Worm (Caenorhabditis elegans) whole organism, L3 larva: ENCODE data around the gene ckk-1.

Source experiments
- R02D3.7 ChIP-seq: fragments of 150-350 bp; optimal IDR thresholded peaks from 2 replicates; lab custom pipeline; 2014; ENCODE audit warnings: missing biosample characterization, missing genetic modification characterization
- ZK546.5 ChIP-seq: sonication (generic microtip); optimal IDR thresholded peaks from 2 replicates; lab custom pipeline; 2017; ENCODE audit warnings: missing biosample characterization, missing genetic modification characterization
- aly-2 ChIP-seq: fragments of 150-350 bp; optimal IDR thresholded peaks from 2 replicates; lab custom pipeline; 2014; ENCODE audit warnings: missing biosample characterization, missing genetic modification characterization
- ama-1 ChIP-seq: fragments of 150-350 bp; optimal IDR thresholded peaks from 2 replicates; lab custom pipeline; 2018
- ceh-16 ChIP-seq: sonication (generic microtip); optimal IDR thresholded peaks from 2 replicates; lab custom pipeline; 2017; ENCODE audit warnings: missing biosample characterization, missing genetic modification characterization
- ceh-28 ChIP-seq: fragments of 150-350 bp; optimal IDR thresholded peaks from 2 replicates; lab custom pipeline; 2014; ENCODE audit warnings: missing biosample characterization, missing genetic modification reagents, missing genetic modification characterization
- ceh-82 ChIP-seq: fragments of 150-350 bp; optimal IDR thresholded peaks from 2 replicates; lab custom pipeline; 2014; ENCODE audit warnings: missing biosample characterization, missing genetic modification characterization
- ceh-9 ChIP-seq: sonication (generic microtip); optimal IDR thresholded peaks from 2 replicates; lab custom pipeline; 2018; ENCODE audit warnings: missing biosample characterization, missing genetic modification characterization
- daf-12 ChIP-seq: fragments of 150-350 bp; optimal IDR thresholded peaks from 2 replicates; lab custom pipeline; 2014; ENCODE audit warnings: missing biosample characterization, missing genetic modification reagents, missing genetic modification characterization
- egl-27 ChIP-seq: sonication (generic microtip); optimal IDR thresholded peaks from 4 replicates; lab custom pipeline; 2017; ENCODE audit warnings: missing biosample characterization, missing genetic modification reagents, missing genetic modification characterization
- egl-5 ChIP-seq: fragments of 150-350 bp; optimal IDR thresholded peaks from 2 replicates; lab custom pipeline; 2017; ENCODE audit warnings: missing biosample characterization, missing genetic modification reagents, missing genetic modification characterization, inconsistent platforms
- elt-1 ChIP-seq: fragments of 150-350 bp; optimal IDR thresholded peaks from 2 replicates; lab custom pipeline; 2014; ENCODE audit warnings: missing biosample characterization, missing genetic modification characterization
- elt-2 ChIP-seq: sonication (generic microtip); optimal IDR thresholded peaks from 2 replicates; lab custom pipeline; 2016; ENCODE audit warnings: missing genetic modification reagents, mild to moderate bottlenecking, missing genetic modification characterization, missing compliant biosample characterization
- elt-3 ChIP-seq, 3 experiments: fragments of 150-350 bp in 1 of 3; sonication (generic microtip) in 2 of 3; optimal IDR thresholded peaks; 2 replicates in 2 of 3; 4 replicates in 1 of 3; lab custom pipeline; 2014 to 2017; ENCODE audit warnings: missing biosample characterization in 3 of 3, missing genetic modification characterization in 3 of 3
- eor-1 ChIP-seq, 2 experiments: fragments of 150-350 bp; optimal IDR thresholded peaks; 2 replicates each; lab custom pipeline; 2014 to 2018; ENCODE audit warnings: missing biosample characterization in 2 of 2, missing genetic modification characterization in 2 of 2
- fkh-10 ChIP-seq: sonication (generic microtip); optimal IDR thresholded peaks from 2 replicates; lab custom pipeline; 2017; ENCODE audit warnings: missing biosample characterization, missing genetic modification reagents, missing genetic modification characterization
- fkh-2 ChIP-seq: fragments of 150-350 bp; optimal IDR thresholded peaks from 2 replicates; lab custom pipeline; 2014; ENCODE audit warnings: missing biosample characterization, missing genetic modification reagents, missing genetic modification characterization
- fos-1 ChIP-seq: fragments of 150-350 bp; optimal IDR thresholded peaks from 2 replicates; lab custom pipeline; 2014; ENCODE audit warnings: missing biosample characterization, missing genetic modification characterization
- hmg-11 ChIP-seq: sonication (generic microtip); optimal IDR thresholded peaks from 2 replicates; lab custom pipeline; 2016; ENCODE audit warnings: missing genetic modification characterization, missing compliant biosample characterization
- jun-1 ChIP-seq: fragments of 150-350 bp; optimal IDR thresholded peaks from 2 replicates; lab custom pipeline; 2014; ENCODE audit warnings: missing biosample characterization, missing genetic modification reagents, missing genetic modification characterization
- lin-15B ChIP-seq: fragments of 150-350 bp; optimal IDR thresholded peaks from 2 replicates; lab custom pipeline; 2014; ENCODE audit warnings: missing biosample characterization, missing genetic modification characterization
- lin-39 ChIP-seq: fragments of 150-350 bp; optimal IDR thresholded peaks from 2 replicates; lab custom pipeline; 2018; ENCODE audit warnings: missing biosample characterization, missing genetic modification reagents, missing genetic modification characterization
- lsy-12 ChIP-seq: sonication (generic microtip); optimal IDR thresholded peaks from 2 replicates; lab custom pipeline; 2016; ENCODE audit warnings: mild to moderate bottlenecking, missing genetic modification characterization, missing compliant biosample characterization
- mdl-1 ChIP-seq: fragments of 150-350 bp; optimal IDR thresholded peaks from 2 replicates; lab custom pipeline; 2014; ENCODE audit warnings: missing biosample characterization, missing genetic modification characterization
- mml-1 ChIP-seq: fragments of 150-350 bp; sonication (generic microtip); optimal IDR thresholded peaks from 3 replicates; lab custom pipeline; 2014; ENCODE audit warnings: missing biosample characterization, missing genetic modification characterization
- nfya-1 ChIP-seq: sonication (generic microtip); optimal IDR thresholded peaks from 2 replicates; lab custom pipeline; 2017; ENCODE audit warnings: missing genetic modification characterization, mild to moderate bottlenecking, missing compliant biosample characterization, antibody characterized with exemption, moderate library complexity; ENCODE audit not compliant: insufficient read depth
- nhr-11 ChIP-seq: fragments of 150-350 bp; optimal IDR thresholded peaks from 2 replicates; lab custom pipeline; 2014; ENCODE audit warnings: missing biosample characterization, missing genetic modification characterization
- nhr-12 ChIP-seq: fragments of 150-350 bp; optimal IDR thresholded peaks from 2 replicates; lab custom pipeline; 2014; ENCODE audit warnings: missing biosample characterization, missing genetic modification characterization
- nhr-23 ChIP-seq: fragments of 150-350 bp; optimal IDR thresholded peaks from 2 replicates; lab custom pipeline; 2014; ENCODE audit warnings: missing biosample characterization, missing genetic modification reagents, missing genetic modification characterization
- nhr-237 ChIP-seq: fragments of 150-350 bp; optimal IDR thresholded peaks from 2 replicates; lab custom pipeline; 2014; ENCODE audit warnings: missing biosample characterization, missing genetic modification characterization
- nhr-25 ChIP-seq: sonication (generic microtip); optimal IDR thresholded peaks from 2 replicates; lab custom pipeline; 2017; ENCODE audit warnings: missing biosample characterization, missing genetic modification characterization
- nhr-28 ChIP-seq: fragments of 150-350 bp; optimal IDR thresholded peaks from 2 replicates; lab custom pipeline; 2014; ENCODE audit warnings: missing biosample characterization, missing genetic modification characterization
- nhr-43 ChIP-seq: sonication (generic microtip); optimal IDR thresholded peaks from 2 replicates; lab custom pipeline; 2016; ENCODE audit warnings: mild to moderate bottlenecking, missing genetic modification characterization, missing compliant biosample characterization; ENCODE audit not compliant: poor library complexity, severe bottlenecking
- nhr-67 ChIP-seq: fragments of 150-350 bp; optimal IDR thresholded peaks from 2 replicates; lab custom pipeline; 2014; ENCODE audit warnings: missing biosample characterization, missing genetic modification characterization
- nhr-76 ChIP-seq: fragments of 150-350 bp; sonication (generic microtip); optimal IDR thresholded peaks from 5 replicates; lab custom pipeline; 2014; ENCODE audit warnings: missing biosample characterization, missing genetic modification characterization
- nhr-77 ChIP-seq: fragments of 150-350 bp; optimal IDR thresholded peaks from 2 replicates; lab custom pipeline; 2014; ENCODE audit warnings: missing biosample characterization, missing genetic modification characterization
- pha-4 ChIP-seq: fragments of 150-350 bp; optimal IDR thresholded peaks from 2 replicates; lab custom pipeline; 2014; ENCODE audit warnings: missing biosample characterization, missing genetic modification reagents, missing genetic modification characterization
- pqm-1 ChIP-seq: fragments of 150-350 bp; optimal IDR thresholded peaks from 2 replicates; lab custom pipeline; 2017; ENCODE audit warnings: missing biosample characterization, missing genetic modification characterization, inconsistent platforms
- sea-2 ChIP-seq: fragments of 150-350 bp; sonication (generic microtip); optimal IDR thresholded peaks from 4 replicates; lab custom pipeline; 2014; ENCODE audit warnings: missing biosample characterization, missing genetic modification reagents, missing genetic modification characterization
- skn-1 ChIP-seq: fragments of 150-350 bp; optimal IDR thresholded peaks from 2 replicates; lab custom pipeline; 2014; ENCODE audit warnings: missing biosample characterization, missing genetic modification characterization
- snpc-4 ChIP-seq: fragments of 150-350 bp; optimal IDR thresholded peaks from 2 replicates; lab custom pipeline; 2014; ENCODE audit warnings: missing biosample characterization, missing genetic modification characterization
- tbx-2 ChIP-seq: sonication (generic microtip); optimal IDR thresholded peaks from 2 replicates; lab custom pipeline; 2016; ENCODE audit warnings: mild to moderate bottlenecking, missing genetic modification characterization, missing compliant biosample characterization
- unc-39 ChIP-seq: sonication (generic microtip); optimal IDR thresholded peaks from 4 replicates; lab custom pipeline; 2017; ENCODE audit warnings: missing biosample characterization, missing genetic modification characterization
- unc-62 ChIP-seq: fragments of 150-350 bp; sonication (generic microtip); optimal IDR thresholded peaks from 4 replicates; lab custom pipeline; 2014; ENCODE audit warnings: missing biosample characterization, missing genetic modification reagents, missing genetic modification characterization
- zag-1 ChIP-seq: fragments of 150-350 bp; optimal IDR thresholded peaks from 2 replicates; lab custom pipeline; 2014; ENCODE audit warnings: missing biosample characterization, missing genetic modification characterization
- ztf-11 ChIP-seq: fragments of 150-350 bp; optimal IDR thresholded peaks from 2 replicates; lab custom pipeline; 2014; ENCODE audit warnings: missing biosample characterization, missing genetic modification characterization
- ztf-4 ChIP-seq: fragments of 150-350 bp; optimal IDR thresholded peaks from 2 replicates; lab custom pipeline; 2014; ENCODE audit warnings: missing biosample characterization, missing genetic modification characterization

ckk-1 gene

ce11 chrIII:5601999-5602398 is 33.3 kb upstream of the ckk-1 start (continued):
- no peak for TF ChIP-seq fkh-2
- no peak for TF ChIP-seq mdl-1 (tag; lab: Kevin White, UChicago)
- TF ChIP-seq aly-2, result no peak

DNA sequence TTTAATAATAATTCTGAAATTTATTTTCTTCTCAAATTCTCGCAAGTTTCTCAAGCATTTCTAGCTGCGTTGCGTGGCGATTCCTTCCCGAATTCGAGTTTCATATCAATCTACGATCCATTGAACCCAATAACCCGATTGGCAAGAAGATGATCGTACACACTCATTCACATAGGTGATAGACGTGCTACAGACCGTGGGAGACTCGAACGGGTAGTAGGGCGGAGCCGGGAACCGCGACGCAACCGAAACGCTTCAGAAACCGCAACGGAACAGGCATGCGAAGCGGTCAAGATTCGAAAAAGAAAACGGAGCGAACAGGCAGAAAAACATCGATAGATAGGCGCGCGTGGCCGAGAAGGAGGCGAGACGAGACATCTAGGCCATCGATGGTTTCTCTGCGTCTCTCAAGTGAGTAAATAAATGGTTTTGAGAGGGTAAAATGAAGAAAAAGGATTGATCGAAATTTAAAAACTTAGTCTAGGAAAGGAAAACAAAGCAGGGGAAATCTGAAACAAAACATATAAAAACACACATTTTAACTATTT is 31.8 kb upstream of the ckk-1 start, which contains the start of gene madf-11:
Gene madf-11, minus strand, starts transcription at position 51 of the 548 bp plus-strand sequence.
- TF ChIP-seq nhr-43, result peak; percentile 60
- TF ChIP-seq ceh-16 (tag; lab: Kevin White, UChicago), result no peak
- no peak for TF ChIP-seq eor-1 (tag; optimal IDR thresholded peaks at IDR 0.05; lab: Kevin White, UChicago)
- TF ChIP-seq fos-1, result no peak
- TF ChIP-seq fkh-2, result no peak
- no peak for TF ChIP-seq tbx-2 (tag; lab: Kevin White, UChicago)
- peak; percentile 80 for TF ChIP-seq nfya-1
- peak; percentile 94 for TF ChIP-seq lin-15B (tag; lab: Kevin White, UChicago)
- no peak for TF ChIP-seq lsy-12 (tag; lab: Kevin White, UChicago)
- peak; percentile 76 for TF ChIP-seq egl-5
- TF ChIP-seq hmg-11 (tag; lab: Kevin White, UChicago), result no peak
- peak; percentile 75 for TF ChIP-seq lin-39 (tag; lab: Kevin White, UChicago)
- TF ChIP-seq nhr-23 (tag; lab: Kevin White, UChicago), result peak; percentile 75
- peak; percentile 39 for TF ChIP-seq pqm-1
- TF ChIP-seq R02D3.7 (tag; lab: Kevin White, UChicago), result peak; percentile 69
- peak; percentile 76 for TF ChIP-seq snpc-4 (tag; lab: Kevin White, UChicago)
- TF ChIP-seq nhr-12 (tag; lab: Kevin White, UChicago), result no peak
- no peak for TF ChIP-seq ceh-9
- no peak for TF ChIP-seq mml-1 (tag; lab: Kevin White, UChicago)
- TF ChIP-seq elt-3 (tag; optimal IDR thresholded peaks at IDR 0.05; lab: Kevin White, UChicago), result peak in 1 of 3 experiments; percentile 25
- no peak for TF ChIP-seq egl-27
- TF ChIP-seq daf-12 (tag; lab: Kevin White, UChicago), result no peak
- no peak for TF ChIP-seq ama-1 (lab: Kevin White, UChicago)
- no peak for TF ChIP-seq nhr-77 (tag; lab: Kevin White, UChicago)
- no peak for TF ChIP-seq ZK546.5 (tag; lab: Kevin White, UChicago)
- TF ChIP-seq fkh-10, result peak; percentile 38
- no peak for TF ChIP-seq nhr-67 (tag; lab: Kevin White, UChicago)
- TF ChIP-seq mdl-1 (tag; lab: Kevin White, UChicago), result no peak
- no peak for TF ChIP-seq ztf-4
- TF ChIP-seq elt-1 (tag; lab: Kevin White, UChicago), result no peak
- peak; percentile 39 for TF ChIP-seq elt-2
- no peak for TF ChIP-seq ztf-11 (tag; lab: Kevin White, UChicago)
- TF ChIP-seq unc-39 (tag; lab: Kevin White, UChicago), result no peak
- TF ChIP-seq nhr-25, result peak; percentile 74
- peak; percentile 5 for TF ChIP-seq ceh-82
- TF ChIP-seq aly-2, result no peak
- no peak for TF ChIP-seq zag-1 (tag; lab: Kevin White, UChicago)
- peak; percentile 93 for TF ChIP-seq pha-4 (tag; lab: Kevin White, UChicago)
- peak; percentile 54 for TF ChIP-seq jun-1
- no peak for TF ChIP-seq unc-62 (GFP tag; lab: Kevin White, UChicago)
- no peak for TF ChIP-seq nhr-11 (tag; lab: Kevin White, UChicago)
- no peak for TF ChIP-seq nhr-76 (tag; lab: Kevin White, UChicago)
- peak; percentile 84 for TF ChIP-seq ceh-28 (tag; lab: Kevin White, UChicago)
- TF ChIP-seq skn-1 (tag; lab: Kevin White, UChicago), result peak; percentile 8
- TF ChIP-seq nhr-28 (tag; lab: Kevin White, UChicago), result no peak
- TF ChIP-seq sea-2 (GFP tag; lab: Kevin White, UChicago), result no peak
- no peak for TF ChIP-seq nhr-237 (tag; lab: Kevin White, UChicago)
